Worm (Caenorhabditis elegans): ENCODE measurements around the gene R08C7.4.

The R08C7.4 gene

DNA sequence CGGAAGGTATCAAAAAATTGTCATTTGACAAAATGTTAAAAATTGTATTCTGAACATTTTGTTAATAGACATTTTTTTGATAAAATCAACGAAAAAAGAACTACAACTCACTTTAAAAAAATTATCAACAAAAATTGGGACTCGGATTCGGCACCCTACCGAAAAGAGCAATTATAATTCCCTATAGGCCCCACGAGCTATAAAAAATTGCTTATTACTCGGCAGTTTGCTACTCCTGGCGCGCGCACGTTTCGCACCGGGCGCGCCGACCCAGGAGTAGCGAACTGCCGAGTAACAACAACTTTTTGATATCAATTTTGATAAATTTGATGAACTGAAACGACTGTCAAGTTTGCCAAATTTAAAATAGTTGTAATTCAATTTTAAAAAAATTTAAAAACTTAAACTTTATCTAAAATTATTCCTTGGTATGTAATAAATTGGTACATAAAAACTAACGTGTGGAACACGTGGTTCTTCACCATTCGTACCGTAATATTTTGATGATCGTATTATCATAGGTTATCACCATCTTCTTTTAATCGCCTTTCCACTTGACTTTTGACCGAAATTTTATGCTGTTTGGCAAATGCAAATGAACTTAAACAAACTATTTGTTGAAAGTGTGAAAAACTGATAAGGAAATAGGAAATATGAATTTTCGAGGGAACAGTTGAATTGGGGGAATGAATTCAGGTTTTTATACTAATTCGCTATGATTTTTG is 40.7 kb downstream of the R08C7.4 start:
- TF ChIP-seq fkh-10 (GFP tag; optimal IDR thresholded peaks at IDR 0.05) (no peak), efl-1 (optimal IDR thresholded peaks at IDR 0.05) (no peak), efl-1 (GFP tag; optimal IDR thresholded peaks at IDR 0.05 in 1 of 2) (peak in 1 of 2 experiments; percentile 45), pag-3 (tag; optimal IDR thresholded peaks at IDR 0.05; ENCODE audit: borderline replicate concordance, insufficient read depth) (no peak), efl-3 (GFP tag; optimal IDR thresholded peaks at IDR 0.05) (no peak), C16A3.4 (tag; optimal IDR thresholded peaks at IDR 0.05) (no peak), elt-2 (tag; optimal IDR thresholded peaks at IDR 0.05) (peak; percentile 77), lsy-2 (tag; optimal IDR thresholded peaks at IDR 0.05) (peak in 1 of 2 experiments; percentile 47), nhr-47 (tag; optimal IDR thresholded peaks at IDR 0.05) (no peak), unc-98 (GFP tag; IDR thresholded peaks at IDR 0.05) (no peak), lin-35 (GFP tag; optimal IDR thresholded peaks at IDR 0.05) (peak in 1 of 2 experiments; percentile 43), lin-14 (GFP tag; optimal IDR thresholded peaks at IDR 0.05) (peak; percentile 18), unc-86 (tag; optimal IDR thresholded peaks at IDR 0.05) (no peak), nhr-20 (tag; optimal IDR thresholded peaks at IDR 0.05) (peak; percentile 24), aly-2 (tag; optimal IDR thresholded peaks at IDR 0.05) (no peak), mdl-1 (tag; optimal IDR thresholded peaks at IDR 0.05) (no peak), snu-23 (GFP tag; optimal IDR thresholded peaks at IDR 0.05) (peak; percentile 17), ama-1 (optimal IDR thresholded peaks at IDR 0.05) (no peak), skn-1 (tag; optimal IDR thresholded peaks at IDR 0.05) (no peak), ceh-90 (tag; optimal IDR thresholded peaks at IDR 0.05) (no peak), nhr-19 (GFP tag; conservative IDR thresholded peaks at IDR 0.05) (peak; percentile 28), nhr-77 (tag; optimal IDR thresholded peaks at IDR 0.05) (no peak), lir-3 (tag; optimal IDR thresholded peaks at IDR 0.05; ENCODE audit: poor library complexity) (peak; percentile 33), zag-1 (tag; optimal IDR thresholded peaks at IDR 0.05) (no peak), fos-1 (tag; optimal IDR thresholded peaks at IDR 0.05) (no peak), xbp-1 (tag; optimal IDR thresholded peaks at IDR 0.05) (no peak), nhr-90 (tag; optimal IDR thresholded peaks at IDR 0.05; ENCODE audit: poor library complexity) (peak; percentile 32), alr-1 (tag; optimal IDR thresholded peaks at IDR 0.05; ENCODE audit: borderline replicate concordance) (no peak), dsc-1 (tag; optimal IDR thresholded peaks at IDR 0.05) (no peak), unc-130 (tag; optimal IDR thresholded peaks at IDR 0.05) (no peak), lin-13 (GFP tag; optimal IDR thresholded peaks at IDR 0.05) (no peak), nhr-71 (tag; optimal IDR thresholded peaks at IDR 0.05) (peak; percentile 39), pqm-1 (tag; optimal IDR thresholded peaks at IDR 0.05) (no peak), ceh-82 (tag; optimal IDR thresholded peaks at IDR 0.05) (no peak), nhr-12 (tag; optimal IDR thresholded peaks at IDR 0.05) (no peak), grh-1 (GFP tag; IDR thresholded peaks at IDR 0.05) (no peak), pax-3 (tag; optimal IDR thresholded peaks at IDR 0.05) (no peak), hlh-4 (tag; optimal IDR thresholded peaks at IDR 0.05) (no peak), lin-39 (tag; optimal IDR thresholded peaks at IDR 0.05) (no peak)

DNA sequence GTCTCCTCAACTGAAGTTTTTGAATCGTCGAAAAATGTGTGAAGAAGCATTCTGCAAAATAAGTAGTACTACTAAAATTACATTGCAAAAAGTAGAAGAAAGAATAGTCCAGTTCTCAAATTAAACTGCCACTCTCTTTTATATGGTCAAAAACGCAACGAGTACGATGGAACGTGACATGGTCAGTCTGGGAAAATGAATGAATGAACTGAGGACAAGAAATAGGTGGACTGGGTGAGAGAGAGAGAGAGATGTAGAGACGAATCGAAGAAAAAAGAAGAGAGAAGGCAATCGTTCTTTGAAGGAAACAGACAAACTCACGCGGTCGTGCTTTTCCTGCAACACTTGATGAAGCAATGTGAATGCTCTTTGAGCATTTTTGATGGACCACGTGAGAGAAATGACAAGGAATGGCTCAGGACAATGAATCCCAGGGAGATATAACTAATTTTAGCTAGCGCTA is 42.2 kb downstream of the R08C7.4 start, which contains the start of gene M01H9.3:
Gene M01H9.3, minus strand, starts transcription at position 51 of the 463 bp plus-strand sequence.
- peak; percentile 92 for TF ChIP-seq nhr-71 (tag; optimal IDR thresholded peaks at IDR 0.05)
- TF ChIP-seq pqm-1 (tag; optimal IDR thresholded peaks at IDR 0.05) = no peak
- no peak for TF ChIP-seq egl-27 (tag; optimal IDR thresholded peaks at IDR 0.05)
- TF ChIP-seq xbp-1 (tag; optimal IDR thresholded peaks at IDR 0.05) = peak; percentile 52
- TF ChIP-seq elt-2 (tag; optimal IDR thresholded peaks at IDR 0.05) = peak; percentile 65
- peak; percentile 67 for TF ChIP-seq swsn-7 (tag; optimal IDR thresholded peaks at IDR 0.05)
- TF ChIP-seq nhr-19 (GFP tag; conservative IDR thresholded peaks at IDR 0.05) = peak; percentile 98
- peak; percentile 79 for TF ChIP-seq nhr-85 (tag)
- no peak for TF ChIP-seq fos-1 (tag; optimal IDR thresholded peaks at IDR 0.05)
- peak; percentile 89 for TF ChIP-seq nhr-20 (tag; optimal IDR thresholded peaks at IDR 0.05)
- no peak for TF ChIP-seq ztf-11 (tag; optimal IDR thresholded peaks at IDR 0.05)
- TF ChIP-seq ceh-63 (GFP tag; optimal IDR thresholded peaks at IDR 0.05) = no peak
- TF ChIP-seq hlh-17 (GFP tag; optimal IDR thresholded peaks at IDR 0.05; ENCODE audit: borderline replicate concordance) = no peak
- TF ChIP-seq tbx-2 (tag; optimal IDR thresholded peaks at IDR 0.05) = peak; percentile 82
- no peak for TF ChIP-seq blmp-1 (tag; optimal IDR thresholded peaks at IDR 0.05)
- TF ChIP-seq nhr-76 (tag; optimal IDR thresholded peaks at IDR 0.05) = no peak
- TF ChIP-seq nhr-28 (tag; optimal IDR thresholded peaks at IDR 0.05) = no peak
- TF ChIP-seq irx-1 (tag; optimal IDR thresholded peaks at IDR 0.05) = no peak
- no peak for TF ChIP-seq sptf-1 (tag; optimal IDR thresholded peaks at IDR 0.05)
- no peak for TF ChIP-seq mab-9 (GFP tag; IDR thresholded peaks at IDR 0.05)
